Worm (Caenorhabditis elegans) whole organism, L2 larva: ENCODE results near the gene T23D5.8.

Source experiments
- blmp-1 ChIP-seq: sonication (generic microtip); optimal IDR thresholded peaks from 2 replicates; lab custom pipeline; 2017; ENCODE audit warnings: missing genetic modification characterization, mild to moderate bottlenecking, missing compliant biosample characterization, antibody characterized with exemption, moderate library complexity; ENCODE audit not compliant: insufficient read depth
- egl-27 ChIP-seq: sonication (generic microtip); optimal IDR thresholded peaks from 3 replicates; lab custom pipeline; 2017; ENCODE audit warnings: missing biosample characterization, missing genetic modification reagents, missing genetic modification characterization
- lin-39 ChIP-seq: fragments of 150-350 bp; optimal IDR thresholded peaks from 2 replicates; lab custom pipeline; 2014; ENCODE audit warnings: missing biosample characterization, missing genetic modification reagents, missing genetic modification characterization
- lsy-2 ChIP-seq, 2 experiments: fragments of 150-350 bp in 1 of 2; sonication (generic microtip) in 1 of 2; optimal IDR thresholded peaks; 2 replicates each; lab custom pipeline; 2014 to 2017; ENCODE audit warnings: missing biosample characterization in 2 of 2, missing genetic modification characterization in 2 of 2
- nhr-10 ChIP-seq: sonication (generic microtip); optimal IDR thresholded peaks from 2 replicates; lab custom pipeline; 2017; ENCODE audit warnings: missing biosample characterization, missing genetic modification characterization
- snpc-4 ChIP-seq: fragments of 150-350 bp; optimal IDR thresholded peaks from 2 replicates; lab custom pipeline; 2014; ENCODE audit warnings: missing biosample characterization, missing genetic modification characterization
- unc-39 ChIP-seq: fragments of 150-350 bp; optimal IDR thresholded peaks from 2 replicates; lab custom pipeline; 2014; ENCODE audit warnings: missing biosample characterization, missing genetic modification characterization
- unc-62 ChIP-seq: fragments of 150-350 bp; optimal IDR thresholded peaks from 2 replicates; lab custom pipeline; 2014; ENCODE audit warnings: missing biosample characterization, missing genetic modification reagents, missing genetic modification characterization
- ztf-1 ChIP-seq: fragments of 200-800 bp; sonication (Bioruptor generic); conservative IDR thresholded peaks from 2 replicates; pipeline ENCODE4 v1.3.6; 2022; ENCODE audit warnings: missing genetic modification characterization, missing compliant biosample characterization

DNA sequence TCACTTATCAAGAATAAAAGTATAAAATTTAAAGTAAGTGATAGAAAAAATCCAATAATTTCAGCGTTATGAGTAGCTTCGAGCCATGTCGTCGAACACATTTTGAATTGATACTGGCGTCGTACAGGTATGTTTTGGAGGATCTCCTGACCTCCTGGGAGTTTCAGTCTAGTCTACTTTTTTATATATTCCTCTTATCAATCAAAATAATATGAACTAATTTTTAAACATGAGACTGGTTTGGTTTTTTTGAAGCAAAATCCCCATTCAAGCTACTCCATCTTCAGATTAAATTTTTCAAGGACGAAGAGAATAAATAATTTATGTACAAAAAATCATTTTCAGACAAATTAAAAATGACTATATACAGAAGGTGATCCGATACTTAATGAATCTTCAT, 36.3 kb downstream of the T23D5.8 start, which contains the start of gene str-101:
- TF ChIP-seq snpc-4 (tag; lab: Kevin White, UChicago): no peak
- TF ChIP-seq ztf-1: no peak
- no peak for TF ChIP-seq lin-39
- TF ChIP-seq unc-62 (GFP tag; lab: Kevin White, UChicago): no peak
- no peak for TF ChIP-seq blmp-1 (tag; lab: Kevin White, UChicago)
- TF ChIP-seq nhr-10 (tag; lab: Kevin White, UChicago): no peak
- no peak for TF ChIP-seq unc-39
- TF ChIP-seq egl-27 (tag; lab: Kevin White, UChicago): no peak
- no peak for TF ChIP-seq lsy-2 (tag; optimal IDR thresholded peaks at IDR 0.05; lab: Kevin White, UChicago)
